Worm (Caenorhabditis elegans) whole organism, dauer: ENCODE measurements around the gene scyl-1.

Experiments
- unc-62 ChIP-seq: sonication (generic microtip); optimal IDR thresholded peaks from 2 replicates; lab custom pipeline; 2017; ENCODE audit warnings: missing biosample characterization, missing genetic modification reagents, missing genetic modification characterization

The scyl-1 gene

ce11 chrV:13041666-13042065 is at the start of gene scyl-1:
Gene scyl-1 (minus strand): TSS chrV:13041721.
- no peak for TF ChIP-seq unc-62

ce11 chrV:13090130-13090770 is 48.7 kb upstream of the scyl-1 start, which contains the start of gene C34B4.4:
Gene C34B4.4 (plus strand): TSS chrV:13090405.
- no peak for TF ChIP-seq unc-62

DNA sequence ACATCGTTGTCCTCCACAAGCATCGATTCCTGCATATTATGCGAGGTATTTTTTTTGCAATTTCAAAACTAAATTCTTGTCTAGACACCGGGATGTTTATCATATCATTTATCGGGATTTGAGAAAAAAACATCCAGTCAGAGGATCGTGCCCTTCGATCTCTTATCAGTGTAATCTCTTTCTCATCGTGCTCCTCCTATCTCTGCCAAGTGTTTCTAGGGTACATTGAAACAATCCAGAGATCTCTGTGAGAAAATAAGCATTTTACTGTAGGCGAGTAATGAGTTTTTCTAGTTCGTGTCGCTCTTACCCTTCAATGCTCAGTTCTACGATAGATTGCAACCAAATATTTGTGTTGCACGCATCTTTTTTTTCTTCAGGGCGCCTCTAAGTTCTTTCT is 47.0 kb upstream of the scyl-1 start:
- TF ChIP-seq unc-62: no peak

ce11 chrV:13085917-13086552 is 44.5 kb upstream of the scyl-1 start:
- no peak for TF ChIP-seq unc-62

DNA sequence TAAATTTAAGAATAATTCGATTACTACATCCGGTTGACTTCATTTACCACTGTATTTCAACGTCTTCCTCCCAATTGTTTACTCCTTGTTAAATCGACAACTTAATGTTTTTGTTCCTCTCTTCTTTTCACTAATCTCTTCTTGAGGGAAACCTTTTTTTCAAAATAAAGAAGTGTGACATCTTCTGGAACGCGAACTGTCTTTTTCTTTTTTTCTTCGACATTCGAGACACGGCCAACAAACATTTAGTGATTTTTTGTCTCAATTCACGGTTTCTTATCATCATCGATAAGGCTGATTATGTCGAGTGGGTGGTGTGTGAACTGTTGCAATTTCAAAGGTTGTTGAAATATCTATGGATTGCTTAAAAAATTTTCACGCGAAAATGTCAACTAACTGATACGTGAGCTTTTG is 43.7 kb upstream of the scyl-1 start:
- TF ChIP-seq unc-62: no peak

- no peak for TF ChIP-seq unc-62
Observed at ce11 chrV:13083751-13084672, 42.5 kb upstream of the scyl-1 start.

ce11 chrV:13082442-13083126 is 41.1 kb upstream of the scyl-1 start, which contains the start of gene C34B4.2:
Gene C34B4.2 (plus strand): TSS chrV:13083055.
- no peak for TF ChIP-seq unc-62

ce11 chrV:13081197-13081747 is 39.8 kb upstream of the scyl-1 start:
- no peak for TF ChIP-seq unc-62

DNA sequence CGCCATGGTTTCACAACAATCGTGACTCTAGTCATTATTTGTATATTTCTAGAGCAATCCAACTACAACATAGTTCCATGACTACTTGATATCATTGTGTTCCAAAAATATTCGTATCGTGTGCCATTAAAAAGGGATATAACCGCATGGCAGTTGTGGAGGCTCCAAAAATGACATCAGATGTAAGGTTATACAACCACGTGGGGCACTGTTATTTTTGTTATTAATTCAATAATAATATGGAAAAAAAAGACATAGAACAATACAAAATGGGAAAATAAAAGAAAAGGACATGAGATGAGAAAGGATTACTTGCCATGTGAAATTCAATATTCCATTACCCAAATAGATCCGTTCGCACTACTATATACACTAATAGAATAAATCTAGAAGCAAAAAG is 33.9 kb upstream of the scyl-1 start:
- TF ChIP-seq unc-62: no peak

DNA sequence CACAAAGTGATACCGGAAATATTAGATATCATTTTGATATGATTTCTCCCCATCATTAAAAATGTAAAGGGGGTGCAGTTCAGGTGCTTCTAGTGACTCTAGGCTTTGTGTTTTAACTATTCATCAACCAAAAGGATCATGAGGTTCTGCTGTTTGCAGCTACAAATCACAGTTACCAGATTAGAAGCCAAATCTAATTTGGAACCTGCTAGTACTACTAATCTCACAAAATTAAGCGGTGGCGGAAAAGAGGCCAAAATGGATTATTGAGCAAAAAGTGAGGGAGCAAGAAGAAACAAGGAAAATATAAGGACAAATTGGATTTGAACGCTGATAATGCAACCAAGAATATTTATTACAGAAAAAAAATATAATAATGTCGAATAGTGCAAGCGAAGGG is 32.6 kb upstream of the scyl-1 start:
- TF ChIP-seq unc-62: no peak

- no peak for TF ChIP-seq unc-62
Observed at ce11 chrV:13073145-13073544, 31.6 kb upstream of the scyl-1 start.

- no peak for TF ChIP-seq unc-62
Observed at ce11 chrV:13071052-13071451, 29.5 kb upstream of the scyl-1 start, which contains the start of gene C34B4.3. Gene C34B4.3 (minus strand): TSS chrV:13071152.

ce11 chrV:13070278-13070677 is 28.8 kb upstream of the scyl-1 start:
- TF ChIP-seq unc-62: no peak

DNA sequence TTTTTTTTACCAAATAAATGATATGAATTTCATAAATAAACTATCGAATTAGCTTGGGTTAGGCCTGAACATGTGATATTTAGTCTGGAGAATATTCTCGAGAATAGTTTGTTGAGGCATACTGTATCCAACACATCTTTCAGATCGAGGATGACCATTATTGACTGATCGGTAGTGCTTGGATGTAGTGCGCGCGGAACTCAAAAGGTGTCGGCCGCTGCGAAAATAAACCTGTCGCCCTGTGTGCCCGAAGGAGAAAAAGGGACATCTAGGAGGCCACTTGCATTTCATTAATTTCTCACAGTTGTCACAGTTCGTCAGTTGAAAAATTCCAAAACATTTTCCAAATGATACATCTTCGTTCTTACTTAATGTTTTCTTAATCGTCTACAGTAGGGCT is 22.6 kb upstream of the scyl-1 start:
- TF ChIP-seq unc-62: no peak

ce11 chrV:13063402-13063801 is 21.9 kb upstream of the scyl-1 start:
- TF ChIP-seq unc-62: no peak

DNA sequence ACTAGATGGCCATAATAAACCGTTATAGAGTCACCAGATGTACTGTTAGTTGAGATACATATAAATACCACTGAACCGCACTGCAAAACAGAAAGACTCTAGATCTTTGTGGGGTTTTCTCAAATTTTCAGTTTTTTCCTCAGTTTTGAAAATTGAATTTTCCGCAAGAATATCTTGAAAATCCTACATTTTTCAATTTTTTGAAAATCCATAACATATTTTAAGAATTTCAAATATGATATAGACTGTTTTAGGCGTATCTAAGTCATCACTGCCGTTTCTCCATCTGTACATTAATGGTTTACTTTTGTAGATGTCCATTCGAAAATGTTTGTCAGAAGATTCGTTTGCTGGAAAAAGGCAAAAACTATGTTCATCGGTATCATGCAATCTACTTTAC is 20.3 kb upstream of the scyl-1 start, which contains the start of gene F42E8.1:
Gene F42E8.1, plus strand, starts transcription at position 301 of the 400 bp plus-strand sequence.
- TF ChIP-seq unc-62: no peak
